Worm (Caenorhabditis elegans) whole organism, L1 larva: Measurements from ENCODE around the gene fbxb-24.
A peak's percentile ranks its signal among the peaks of the same experiment; 100 is the strongest.

Experiments
- C04F5.9 ChIP-seq: sonication (generic microtip); optimal IDR thresholded peaks from 2 replicates; lab custom pipeline; 2016; ENCODE audit warnings: missing genetic modification characterization, missing compliant biosample characterization
- C16A3.4 ChIP-seq: fragments of 150-350 bp; optimal IDR thresholded peaks from 2 replicates; lab custom pipeline; 2014; ENCODE audit warnings: missing biosample characterization, missing genetic modification characterization
- C34B4.2 ChIP-seq: sonication (generic microtip); optimal IDR thresholded peaks from 2 replicates; lab custom pipeline; 2017; ENCODE audit warnings: mild to moderate bottlenecking, missing genetic modification characterization, missing compliant biosample characterization
- F16B12.6 ChIP-seq: fragments of 150-350 bp; optimal IDR thresholded peaks from 2 replicates; lab custom pipeline; 2014; ENCODE audit warnings: missing biosample characterization, missing genetic modification characterization
- Y116A8C.19 ChIP-seq: sonication (generic microtip); optimal IDR thresholded peaks from 2 replicates; lab custom pipeline; 2016; ENCODE audit warnings: missing compliant biosample characterization, missing genetic modification characterization, borderline replicate concordance
- aha-1 ChIP-seq: fragments of 150-350 bp; optimal IDR thresholded peaks from 2 replicates; lab custom pipeline; 2014; ENCODE audit warnings: missing biosample characterization, missing genetic modification characterization
- alr-1 ChIP-seq: fragments of 200-800 bp; sonication (Bioruptor generic); optimal IDR thresholded peaks from 2 replicates; lab custom pipeline; 2018; ENCODE audit warnings: borderline replicate concordance, mild to moderate bottlenecking, missing genetic modification characterization, missing compliant biosample characterization
- ama-1 ChIP-seq: fragments of 150-350 bp; optimal IDR thresholded peaks from 2 replicates; lab custom pipeline; 2014
- blmp-1 ChIP-seq: fragments of 150-350 bp; optimal IDR thresholded peaks from 2 replicates; lab custom pipeline; 2014; ENCODE audit warnings: missing biosample characterization, missing genetic modification characterization
- ceh-63 ChIP-seq: fragments of 200-800 bp; sonication (Bioruptor generic); optimal IDR thresholded peaks from 2 replicates; lab custom pipeline; 2018; ENCODE audit warnings: mild to moderate bottlenecking, missing genetic modification characterization, missing compliant biosample characterization
- ceh-90 ChIP-seq: sonication (generic microtip); optimal IDR thresholded peaks from 2 replicates; lab custom pipeline; 2016; ENCODE audit warnings: missing genetic modification characterization, missing compliant biosample characterization
- dpl-1 ChIP-seq, 3 experiments: fragments of 150-350 bp in 2 of 3; sonication (generic microtip) in 1 of 3; optimal IDR thresholded peaks; 2 replicates each; lab custom pipeline; 2014 to 2017; ENCODE audit warnings: missing biosample characterization in 3 of 3, missing genetic modification characterization in 3 of 3, missing genetic modification reagents in 3 of 3
- efl-3 ChIP-seq: fragments of 200-800 bp; sonication (Bioruptor generic); optimal IDR thresholded peaks from 2 replicates; lab custom pipeline; 2018; ENCODE audit warnings: mild to moderate bottlenecking, missing genetic modification characterization, missing compliant biosample characterization
- egl-27 ChIP-seq, 2 experiments: fragments of 150-350 bp in 1 of 2; sonication (generic microtip); optimal IDR thresholded peaks; 3 replicates each; lab custom pipeline; 2017 to 2018; ENCODE audit warnings: missing biosample characterization in 2 of 2, missing genetic modification characterization in 2 of 2, missing genetic modification reagents in 2 of 2
- elt-2 ChIP-seq: sonication (generic microtip); optimal IDR thresholded peaks from 2 replicates; lab custom pipeline; 2016; ENCODE audit warnings: missing genetic modification characterization, mild to moderate bottlenecking, inconsistent platforms, missing compliant biosample characterization, missing genetic modification reagents
- fkh-10 ChIP-seq: sonication (generic microtip); optimal IDR thresholded peaks from 2 replicates; lab custom pipeline; 2017; ENCODE audit warnings: missing biosample characterization, missing genetic modification reagents, missing genetic modification characterization
- grh-1 ChIP-seq: fragments of 200-800 bp; sonication (Bioruptor generic); IDR thresholded peaks from 2 replicates; pipeline ENCODE4 v1.3.6; 2022; ENCODE audit warnings: missing genetic modification reagents, missing genetic modification characterization, missing compliant biosample characterization
- hpl-2 ChIP-seq: fragments of 150-350 bp; optimal IDR thresholded peaks from 2 replicates; lab custom pipeline; 2014; ENCODE audit warnings: missing biosample characterization, missing genetic modification reagents, missing genetic modification characterization
- isw-1 ChIP-seq: fragments of 200-800 bp; sonication (Bioruptor generic); IDR thresholded peaks from 2 replicates; pipeline ENCODE4 v1.3.6; 2022; ENCODE audit warnings: missing genetic modification characterization, missing compliant biosample characterization
- lin-35 ChIP-seq, 2 experiments: fragments of 150-350 bp; optimal IDR thresholded peaks; 2 replicates each; lab custom pipeline; 2014; ENCODE audit warnings: missing biosample characterization in 2 of 2, missing genetic modification characterization in 2 of 2, missing genetic modification reagents in 2 of 2
- lir-3 ChIP-seq: sonication (generic microtip); optimal IDR thresholded peaks from 2 replicates; lab custom pipeline; 2016; ENCODE audit warnings: mild to moderate bottlenecking, missing genetic modification characterization, moderate library complexity, missing compliant biosample characterization; ENCODE audit not compliant: poor library complexity
- lsy-2 ChIP-seq, 2 experiments: fragments of 150-350 bp; optimal IDR thresholded peaks; 2 replicates each; lab custom pipeline; 2014; ENCODE audit warnings: missing biosample characterization in 2 of 2, missing genetic modification characterization in 2 of 2
- mab-9 ChIP-seq: fragments of 200-800 bp; sonication (Bioruptor generic); IDR thresholded peaks from 2 replicates; pipeline ENCODE4 v1.3.6; 2022; ENCODE audit warnings: missing genetic modification reagents, missing genetic modification characterization, missing compliant biosample characterization
- mdl-1 ChIP-seq, 2 experiments: fragments of 150-350 bp; optimal IDR thresholded peaks; 2 replicates each; lab custom pipeline; 2014 to 2017; ENCODE audit warnings: missing biosample characterization in 2 of 2, missing genetic modification characterization in 2 of 2, inconsistent platforms in 1 of 2
- mef-2 ChIP-seq: fragments of 150-350 bp; optimal IDR thresholded peaks from 2 replicates; lab custom pipeline; 2014; ENCODE audit warnings: missing biosample characterization, missing genetic modification characterization
- nhr-11 ChIP-seq: fragments of 150-350 bp; optimal IDR thresholded peaks from 2 replicates; lab custom pipeline; 2014; ENCODE audit warnings: missing biosample characterization, missing genetic modification characterization
- nhr-12 ChIP-seq: sonication (generic microtip); optimal IDR thresholded peaks from 2 replicates; lab custom pipeline; 2017; ENCODE audit warnings: missing biosample characterization, missing genetic modification characterization
- nhr-237 ChIP-seq: fragments of 150-350 bp; optimal IDR thresholded peaks from 2 replicates; lab custom pipeline; 2014; ENCODE audit warnings: missing biosample characterization, missing genetic modification characterization
- nhr-28 ChIP-seq: fragments of 150-350 bp; optimal IDR thresholded peaks from 2 replicates; lab custom pipeline; 2014; ENCODE audit warnings: missing biosample characterization, missing genetic modification characterization
- nhr-47 ChIP-seq: sonication (generic microtip); optimal IDR thresholded peaks from 2 replicates; lab custom pipeline; 2016; ENCODE audit warnings: mild to moderate bottlenecking, missing genetic modification characterization, moderate library complexity, missing compliant biosample characterization
- nhr-76 ChIP-seq: sonication (generic microtip); optimal IDR thresholded peaks from 2 replicates; lab custom pipeline; 2017; ENCODE audit warnings: missing biosample characterization, missing genetic modification characterization
- nhr-85 ChIP-seq: sonication (generic microtip); peaks from one replicate; lab custom pipeline; 2016; ENCODE audit warnings: missing genetic modification characterization, inconsistent platforms, missing compliant biosample characterization
- nhr-90 ChIP-seq: sonication (generic microtip); optimal IDR thresholded peaks from 2 replicates; lab custom pipeline; 2016; ENCODE audit warnings: mild to moderate bottlenecking, missing genetic modification characterization, missing compliant biosample characterization; ENCODE audit not compliant: poor library complexity
- pqm-1 ChIP-seq: sonication (generic microtip); optimal IDR thresholded peaks from 3 replicates; lab custom pipeline; 2017; ENCODE audit warnings: missing biosample characterization, missing genetic modification characterization
- rnt-1 ChIP-seq: sonication (generic microtip); optimal IDR thresholded peaks from 2 replicates; lab custom pipeline; 2016; ENCODE audit warnings: mild to moderate bottlenecking, missing genetic modification characterization, moderate library complexity, missing compliant biosample characterization
- skn-1 ChIP-seq: fragments of 150-350 bp; optimal IDR thresholded peaks from 2 replicates; lab custom pipeline; 2014; ENCODE audit warnings: missing biosample characterization, missing genetic modification characterization
- snpc-4 ChIP-seq: fragments of 150-350 bp; optimal IDR thresholded peaks from 2 replicates; lab custom pipeline; 2014; ENCODE audit warnings: missing biosample characterization, missing genetic modification characterization
- sox-4 ChIP-seq: sonication (generic microtip); optimal IDR thresholded peaks from 2 replicates; lab custom pipeline; 2016; ENCODE audit warnings: missing genetic modification characterization, missing compliant biosample characterization
- sptf-1 ChIP-seq: fragments of 150-350 bp; optimal IDR thresholded peaks from 2 replicates; lab custom pipeline; 2014; ENCODE audit warnings: missing biosample characterization, missing genetic modification characterization
- swsn-7 ChIP-seq: sonication (generic microtip); optimal IDR thresholded peaks from 2 replicates; lab custom pipeline; 2016; ENCODE audit warnings: missing genetic modification characterization, missing compliant biosample characterization
- tlp-1 ChIP-seq: fragments of 150-350 bp; optimal IDR thresholded peaks from 2 replicates; lab custom pipeline; 2014; ENCODE audit warnings: missing biosample characterization, missing genetic modification characterization
- xbp-1 ChIP-seq: sonication (generic microtip); optimal IDR thresholded peaks from 2 replicates; lab custom pipeline; 2016; ENCODE audit warnings: missing genetic modification characterization, missing compliant biosample characterization
- zag-1 ChIP-seq: fragments of 150-350 bp; optimal IDR thresholded peaks from 2 replicates; lab custom pipeline; 2014; ENCODE audit warnings: missing biosample characterization, missing genetic modification characterization
- ztf-11 ChIP-seq, 2 experiments: sonication (generic microtip); optimal IDR thresholded peaks; 2 replicates each; lab custom pipeline; 2016 to 2017; ENCODE audit warnings: missing genetic modification characterization in 2 of 2, missing biosample characterization in 1 of 2, missing compliant biosample characterization in 1 of 2

The fbxb-24 gene

DNA sequence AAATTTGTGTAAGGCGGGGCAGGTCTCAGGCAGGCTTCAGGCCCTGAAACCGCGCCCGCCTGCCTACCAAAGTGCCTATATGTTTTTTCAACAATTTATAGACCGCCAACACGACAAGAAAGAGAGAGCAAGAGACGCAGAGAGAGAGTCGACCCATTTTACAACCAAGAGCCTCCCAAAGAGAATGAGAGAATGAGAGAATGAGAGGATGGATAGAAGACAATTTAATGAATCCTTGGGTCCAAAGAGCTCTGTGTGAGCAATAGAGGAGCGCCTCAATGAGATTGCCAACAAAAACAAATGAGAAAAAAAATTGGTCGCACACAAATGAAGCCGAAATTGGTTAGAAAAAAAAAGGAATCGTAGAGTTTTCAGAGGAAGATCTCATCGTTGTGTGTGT, 29.2 kb downstream of the fbxb-24 start (continued):
- TF ChIP-seq efl-3 (GFP tag; lab: Kevin White, UChicago) (no peak), sox-4 (tag; lab: Kevin White, UChicago) (no peak), ztf-11 (tag; optimal IDR thresholded peaks at IDR 0.05; lab: Kevin White, UChicago) (no peak), ceh-63 (no peak), ceh-90 (no peak), nhr-90 (no peak), skn-1 (tag; lab: Kevin White, UChicago) (no peak), aha-1 (no peak), C04F5.9 (tag; lab: Kevin White, UChicago) (no peak), snpc-4 (no peak), sptf-1 (tag; lab: Kevin White, UChicago) (no peak), nhr-12 (no peak), lsy-2 (tag; optimal IDR thresholded peaks at IDR 0.05; lab: Kevin White, UChicago) (peak; percentile 14 to 42), nhr-237 (tag; lab: Kevin White, UChicago) (no peak), lir-3 (tag; lab: Kevin White, UChicago) (no peak), nhr-11 (tag; lab: Kevin White, UChicago) (no peak), fkh-10 (GFP tag; lab: Kevin White, UChicago) (no peak)

- TF ChIP-seq hpl-2 (GFP tag; lab: Kevin White, UChicago) (no peak), ztf-11 (tag; optimal IDR thresholded peaks at IDR 0.05; lab: Kevin White, UChicago) (no peak), isw-1 (GFP tag; lab: Robert Waterston, UW) (no peak), F16B12.6 (tag; lab: Kevin White, UChicago) (no peak), xbp-1 (tag; lab: Kevin White, UChicago) (no peak), Y116A8C.19 (tag; lab: Kevin White, UChicago) (no peak), C16A3.4 (tag; lab: Kevin White, UChicago) (no peak), nhr-85 (tag; lab: Kevin White, UChicago) (no peak), ceh-63 (no peak), skn-1 (tag; lab: Kevin White, UChicago) (no peak), zag-1 (no peak), nhr-237 (tag; lab: Kevin White, UChicago) (no peak), rnt-1 (tag; lab: Kevin White, UChicago) (no peak), mef-2 (no peak), sox-4 (tag; lab: Kevin White, UChicago) (no peak), C34B4.2 (tag; lab: Kevin White, UChicago) (no peak), dpl-1 (GFP tag; optimal IDR thresholded peaks at IDR 0.05; lab: Kevin White, UChicago) (no peak)
These were observed 29.8 kb downstream of the fbxb-24 start for ce11 chrIII:11938525-11938924.

ce11 chrIII:11939238-11939637, 30.5 kb downstream of the fbxb-24 start:
- peak in 1 of 2 experiments; percentile 2 for TF ChIP-seq lsy-2 (tag; optimal IDR thresholded peaks at IDR 0.05; lab: Kevin White, UChicago)
- peak; percentile 97 for TF ChIP-seq C04F5.9 (tag; lab: Kevin White, UChicago)

DNA sequence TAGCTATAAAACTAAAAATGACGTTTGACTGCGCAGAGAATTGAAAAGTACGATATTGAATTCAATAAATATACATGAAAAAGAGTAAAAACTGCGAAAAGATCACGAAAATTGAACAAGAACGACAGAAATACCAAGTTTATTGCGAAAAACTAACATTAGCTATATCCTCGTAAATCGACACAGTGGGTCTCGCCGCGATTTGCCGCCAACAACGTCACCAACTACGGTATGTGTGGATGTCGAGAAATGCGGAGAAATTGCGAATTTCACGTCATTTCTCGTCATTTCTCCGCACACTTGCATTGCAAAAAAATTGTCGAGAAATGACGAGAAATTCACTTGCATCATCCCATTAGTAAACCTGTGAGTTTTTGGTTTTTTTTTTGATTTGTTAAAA, 31.2 kb downstream of the fbxb-24 start:
- TF ChIP-seq C04F5.9 (tag; lab: Kevin White, UChicago), result peak; percentile 97
- peak in 1 of 2 experiments; percentile 27 for TF ChIP-seq lsy-2 (tag; optimal IDR thresholded peaks at IDR 0.05; lab: Kevin White, UChicago)

DNA sequence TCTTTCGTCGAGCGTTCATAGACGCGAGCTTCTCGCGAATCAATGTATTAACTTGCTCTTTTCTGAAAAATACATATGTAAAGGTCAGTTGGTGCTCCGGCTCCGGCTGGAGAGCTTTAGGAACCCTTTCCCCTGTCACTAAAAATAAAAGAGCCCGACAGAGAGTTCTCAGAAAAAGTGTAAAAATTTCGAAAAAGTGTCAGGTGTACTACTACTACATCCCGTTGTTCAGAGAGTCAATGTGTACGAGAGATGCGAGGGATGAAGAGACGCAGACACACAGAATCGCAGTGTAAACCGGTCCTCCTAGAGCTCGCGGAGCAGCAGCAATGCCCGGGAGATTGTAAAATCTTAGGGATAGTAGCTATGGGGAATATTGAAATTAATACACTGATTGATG, 33.9 kb downstream of the fbxb-24 start:
- no peak for TF ChIP-seq snpc-4
- no peak for TF ChIP-seq pqm-1
- no peak for TF ChIP-seq lin-35 (GFP tag; optimal IDR thresholded peaks at IDR 0.05; lab: Kevin White, UChicago)
- TF ChIP-seq mdl-1 (tag; optimal IDR thresholded peaks at IDR 0.05; lab: Kevin White, UChicago), result peak in 1 of 2 experiments; percentile 2
- no peak for TF ChIP-seq egl-27 (tag; optimal IDR thresholded peaks at IDR 0.05; lab: Kevin White, UChicago)
- TF ChIP-seq aha-1, result no peak
- no peak for TF ChIP-seq ceh-63
- TF ChIP-seq mef-2, result peak; percentile 38
- no peak for TF ChIP-seq elt-2 (tag; lab: Kevin White, UChicago)
- TF ChIP-seq xbp-1 (tag; lab: Kevin White, UChicago), result peak; percentile 11
- TF ChIP-seq nhr-47 (tag; lab: Kevin White, UChicago), result peak; percentile 54
- no peak for TF ChIP-seq lir-3 (tag; lab: Kevin White, UChicago)
- no peak for TF ChIP-seq mab-9 (GFP tag; lab: Robert Waterston, UW)
- TF ChIP-seq alr-1 (tag; lab: Kevin White, UChicago), result no peak
- no peak for TF ChIP-seq grh-1 (GFP tag; lab: Robert Waterston, UW)
- TF ChIP-seq nhr-76 (tag; lab: Kevin White, UChicago), result no peak
- TF ChIP-seq tlp-1, result no peak
- peak; percentile 46 for TF ChIP-seq swsn-7 (tag; lab: Kevin White, UChicago)
- TF ChIP-seq dpl-1 (GFP tag; optimal IDR thresholded peaks at IDR 0.05; lab: Kevin White, UChicago), result no peak
- no peak for TF ChIP-seq ceh-90
- TF ChIP-seq nhr-85 (tag; lab: Kevin White, UChicago), result no peak
- no peak for TF ChIP-seq efl-3 (GFP tag; lab: Kevin White, UChicago)
- no peak for TF ChIP-seq nhr-28
- no peak for TF ChIP-seq ama-1
- no peak for TF ChIP-seq C34B4.2 (tag; lab: Kevin White, UChicago)
- TF ChIP-seq blmp-1, result no peak
- no peak for TF ChIP-seq nhr-237 (tag; lab: Kevin White, UChicago)
